Worm (Caenorhabditis elegans) whole organism, early embryonic: ENCODE data around the gene clec-45.

ENCODE experiments used
- B0310.2 ChIP-seq: sonication (generic microtip); optimal IDR thresholded peaks from 2 replicates; lab custom pipeline; 2016; ENCODE audit warnings: mild to moderate bottlenecking, missing genetic modification characterization, missing compliant biosample characterization
- F13C5.2 ChIP-seq: sonication (generic microtip); optimal IDR thresholded peaks from 2 replicates; lab custom pipeline; 2017; ENCODE audit warnings: mild to moderate bottlenecking, missing genetic modification characterization, inconsistent platforms, missing compliant biosample characterization
- aly-1 ChIP-seq: sonication (generic microtip); optimal IDR thresholded peaks from 2 replicates; lab custom pipeline; 2016; ENCODE audit warnings: missing genetic modification characterization, missing compliant biosample characterization
- ama-1 ChIP-seq: fragments of 150-350 bp; optimal IDR thresholded peaks from 2 replicates; lab custom pipeline; 2014
- ceh-13 ChIP-seq: fragments of 200-800 bp; sonication (Bioruptor generic); optimal IDR thresholded peaks from 2 replicates; lab custom pipeline; 2018; ENCODE audit warnings: mild to moderate bottlenecking, missing genetic modification characterization, missing compliant biosample characterization
- ceh-36 ChIP-seq: sonication (generic microtip); optimal IDR thresholded peaks from 2 replicates; lab custom pipeline; 2016; ENCODE audit warnings: missing genetic modification characterization, inconsistent platforms, missing compliant biosample characterization
- ets-7 ChIP-seq: sonication (generic microtip); optimal IDR thresholded peaks from 2 replicates; lab custom pipeline; 2016; ENCODE audit warnings: missing genotype, missing genetic modification characterization, missing compliant biosample characterization
- flt-1 ChIP-seq: fragments of 200-800 bp; sonication (Bioruptor generic); IDR thresholded peaks from 2 replicates; pipeline ENCODE4 v1.3.6; 2022; ENCODE audit warnings: missing genetic modification characterization, missing compliant biosample characterization
- hmbx-1 ChIP-seq: sonication (generic microtip); optimal IDR thresholded peaks from 2 replicates; lab custom pipeline; 2016; ENCODE audit warnings: mild to moderate bottlenecking, missing genetic modification characterization, missing compliant biosample characterization
- hmg-4 ChIP-seq: fragments of 200-800 bp; sonication (Bioruptor generic); optimal IDR thresholded peaks from 2 replicates; lab custom pipeline; 2018; ENCODE audit warnings: mild to moderate bottlenecking, missing genetic modification characterization, missing compliant biosample characterization
- hnd-1 ChIP-seq: sonication (generic microtip); optimal IDR thresholded peaks from 2 replicates; lab custom pipeline; 2016; ENCODE audit warnings: missing genetic modification characterization, missing compliant biosample characterization
- pes-1 ChIP-seq: fragments of 200-800 bp; sonication (Bioruptor generic); IDR thresholded peaks from 2 replicates; pipeline ENCODE4 v1.3.6; 2022; ENCODE audit warnings: missing genetic modification reagents, missing genetic modification characterization, missing compliant biosample characterization
- scrt-1 ChIP-seq: fragments of 200-800 bp; sonication (Bioruptor generic); IDR thresholded peaks from 2 replicates; pipeline ENCODE4 v1.3.6; 2022; ENCODE audit warnings: missing genetic modification characterization, missing compliant biosample characterization
- sea-1 ChIP-seq: fragments of 200-800 bp; sonication (Bioruptor generic); conservative IDR thresholded peaks from 2 replicates; pipeline ENCODE4 v1.3.6; 2022; ENCODE audit warnings: missing genetic modification characterization, missing compliant biosample characterization
- tbx-11 ChIP-seq: fragments of 200-800 bp; sonication (Bioruptor generic); IDR thresholded peaks from 2 replicates; pipeline ENCODE4 v1.3.6; 2022; ENCODE audit warnings: missing genetic modification characterization, missing compliant biosample characterization
- tbx-37 ChIP-seq: fragments of 200-800 bp; sonication (Bioruptor generic); conservative IDR thresholded peaks from 2 replicates; pipeline ENCODE4 v1.3.6; 2022; ENCODE audit warnings: missing genetic modification reagents, missing genetic modification characterization, missing compliant biosample characterization
- tra-4 ChIP-seq: sonication (generic microtip); optimal IDR thresholded peaks from 2 replicates; lab custom pipeline; 2017; ENCODE audit warnings: missing genetic modification characterization, missing compliant biosample characterization

clec-45 gene

ce11 chrV:7637801-7638200 is at the start of gene clec-45:
Gene clec-45, plus strand, starts transcription at chrV:7638101.
- no peak for TF ChIP-seq ceh-13 (GFP tag; lab: Kevin White, UChicago)
- TF ChIP-seq ama-1 (lab: Kevin White, UChicago): no peak
- no peak for TF ChIP-seq tbx-37 (GFP tag; lab: Robert Waterston, UW)
- TF ChIP-seq hmg-4 (GFP tag; lab: Kevin White, UChicago): no peak
- TF ChIP-seq ets-7: no peak
- no peak for TF ChIP-seq hmbx-1 (tag; lab: Kevin White, UChicago)
- no peak for TF ChIP-seq hnd-1 (tag; lab: Kevin White, UChicago)
- TF ChIP-seq tbx-11: no peak
- TF ChIP-seq tra-4 (tag; lab: Kevin White, UChicago): no peak
- TF ChIP-seq scrt-1 (GFP tag; lab: Robert Waterston, UW): no peak
- TF ChIP-seq sea-1 (GFP tag; lab: Robert Waterston, UW): no peak
- no peak for TF ChIP-seq F13C5.2 (tag; lab: Kevin White, UChicago)
- TF ChIP-seq pes-1 (GFP tag; lab: Robert Waterston, UW): no peak
- TF ChIP-seq aly-1 (tag; lab: Kevin White, UChicago): no peak
- no peak for TF ChIP-seq flt-1
- no peak for TF ChIP-seq B0310.2 (tag; lab: Kevin White, UChicago)

- no peak for TF ChIP-seq flt-1
- TF ChIP-seq B0310.2 (tag; lab: Kevin White, UChicago): no peak
- TF ChIP-seq ceh-13 (GFP tag; lab: Kevin White, UChicago): no peak
- TF ChIP-seq tbx-11: no peak
- no peak for TF ChIP-seq F13C5.2 (tag; lab: Kevin White, UChicago)
- TF ChIP-seq ets-7: no peak
- no peak for TF ChIP-seq aly-1 (tag; lab: Kevin White, UChicago)
- TF ChIP-seq ceh-36 (tag; lab: Kevin White, UChicago): no peak
- no peak for TF ChIP-seq hmbx-1 (tag; lab: Kevin White, UChicago)
- TF ChIP-seq scrt-1 (GFP tag; lab: Robert Waterston, UW): no peak
- TF ChIP-seq hmg-4 (GFP tag; lab: Kevin White, UChicago): no peak
- TF ChIP-seq ama-1 (lab: Kevin White, UChicago): no peak
- TF ChIP-seq hnd-1 (tag; lab: Kevin White, UChicago): no peak
- TF ChIP-seq tbx-37 (GFP tag; lab: Robert Waterston, UW): no peak
- TF ChIP-seq pes-1 (GFP tag; lab: Robert Waterston, UW): no peak
- no peak for TF ChIP-seq sea-1 (GFP tag; lab: Robert Waterston, UW)
- no peak for TF ChIP-seq tra-4 (tag; lab: Kevin White, UChicago)
These were observed 47.4 kb upstream of the clec-45 start, which contains the start of gene C50E3.6 for ce11 chrV:7590454-7590853. Gene C50E3.6, minus strand, starts transcription at chrV:7590554.

- TF ChIP-seq ets-7 (no peak), hmbx-1 (tag; lab: Kevin White, UChicago) (no peak), sea-1 (GFP tag; lab: Robert Waterston, UW) (no peak), tbx-37 (GFP tag; lab: Robert Waterston, UW) (no peak), flt-1 (no peak), scrt-1 (GFP tag; lab: Robert Waterston, UW) (no peak), tra-4 (tag; lab: Kevin White, UChicago) (no peak), aly-1 (tag; lab: Kevin White, UChicago) (no peak), B0310.2 (tag; lab: Kevin White, UChicago) (no peak), F13C5.2 (tag; lab: Kevin White, UChicago) (no peak), ceh-36 (tag; lab: Kevin White, UChicago) (no peak)
These were observed 42.8 kb upstream of the clec-45 start for ce11 chrV:7595132-7595531.

- TF ChIP-seq tbx-37 (GFP tag; lab: Robert Waterston, UW) (no peak), ets-7 (no peak), flt-1 (no peak), hnd-1 (tag; lab: Kevin White, UChicago) (no peak), tra-4 (tag; lab: Kevin White, UChicago) (no peak), hmg-4 (GFP tag; lab: Kevin White, UChicago) (no peak), scrt-1 (GFP tag; lab: Robert Waterston, UW) (no peak), ceh-36 (tag; lab: Kevin White, UChicago) (no peak), F13C5.2 (tag; lab: Kevin White, UChicago) (no peak), ceh-13 (GFP tag; lab: Kevin White, UChicago) (no peak), aly-1 (tag; lab: Kevin White, UChicago) (no peak), ama-1 (lab: Kevin White, UChicago) (no peak), sea-1 (GFP tag; lab: Robert Waterston, UW) (no peak), pes-1 (GFP tag; lab: Robert Waterston, UW) (no peak), hmbx-1 (tag; lab: Kevin White, UChicago) (no peak), tbx-11 (no peak)
These were observed 39.6 kb upstream of the clec-45 start, which contains the start of gene C50E3.7 for ce11 chrV:7598269-7598668. Gene C50E3.7, minus strand, starts transcription at chrV:7598369.

ce11 chrV:7600149-7600548 is 37.8 kb upstream of the clec-45 start, which contains the start of gene C50E3.9:
Gene C50E3.9, minus strand, starts transcription at chrV:7600249.
- no peak for TF ChIP-seq ama-1 (lab: Kevin White, UChicago)
- TF ChIP-seq hmg-4 (GFP tag; lab: Kevin White, UChicago): no peak
- no peak for TF ChIP-seq B0310.2 (tag; lab: Kevin White, UChicago)
- TF ChIP-seq flt-1: no peak
- TF ChIP-seq ceh-13 (GFP tag; lab: Kevin White, UChicago): no peak
- TF ChIP-seq scrt-1 (GFP tag; lab: Robert Waterston, UW): no peak

ce11 chrV:7601443-7601842 is 36.5 kb upstream of the clec-45 start, which contains the start of gene scl-26:
Gene scl-26, minus strand, starts transcription at chrV:7601543.
- no peak for TF ChIP-seq flt-1
- TF ChIP-seq tbx-37 (GFP tag; lab: Robert Waterston, UW): no peak
- TF ChIP-seq tra-4 (tag; lab: Kevin White, UChicago): no peak
- TF ChIP-seq ceh-13 (GFP tag; lab: Kevin White, UChicago): no peak
- no peak for TF ChIP-seq hmg-4 (GFP tag; lab: Kevin White, UChicago)
- TF ChIP-seq ama-1 (lab: Kevin White, UChicago): no peak
- no peak for TF ChIP-seq ceh-36 (tag; lab: Kevin White, UChicago)
- TF ChIP-seq B0310.2 (tag; lab: Kevin White, UChicago): no peak
- no peak for TF ChIP-seq hnd-1 (tag; lab: Kevin White, UChicago)
- no peak for TF ChIP-seq scrt-1 (GFP tag; lab: Robert Waterston, UW)
- TF ChIP-seq tbx-11: no peak
- no peak for TF ChIP-seq pes-1 (GFP tag; lab: Robert Waterston, UW)
